Worm (Caenorhabditis elegans): ENCODE measurements around the gene immt-1.

immt-1 gene

DNA sequence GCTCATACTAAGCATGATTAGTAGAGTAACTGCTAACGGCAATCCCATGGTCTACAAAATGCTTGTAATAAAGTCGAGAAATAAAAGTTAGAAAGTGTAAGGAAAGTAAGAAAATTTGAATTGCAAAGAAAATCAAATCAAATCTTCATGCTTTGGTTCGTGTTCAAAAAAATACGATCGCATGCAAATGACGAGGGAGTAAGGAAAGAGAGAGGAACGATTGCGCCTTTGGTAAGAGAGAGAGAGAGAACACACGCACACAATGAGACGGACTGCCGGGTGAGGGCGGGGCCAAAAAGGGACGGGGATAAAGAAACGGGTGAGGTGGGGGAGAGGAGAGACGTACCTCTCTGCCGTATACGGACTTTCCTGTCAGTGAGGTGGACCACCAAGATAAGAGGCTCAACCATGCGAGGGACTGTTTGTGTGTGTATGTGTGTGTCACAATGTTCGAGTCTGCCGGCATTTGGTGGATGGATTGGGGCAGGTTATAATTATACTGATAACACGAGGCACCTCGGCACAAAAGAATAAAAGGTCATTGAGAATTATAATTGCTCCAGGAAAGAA lies 18.9 kb upstream of the immt-1 start, which contains the start of gene igcm-3:
Gene igcm-3, minus strand, starts transcription at position 51 of the 570 bp plus-strand sequence.
- TF ChIP-seq tbx-2 (tag; optimal IDR thresholded peaks at IDR 0.05) (peak; percentile 9), ceh-2 (tag; optimal IDR thresholded peaks at IDR 0.05) (no peak), C08G9.2 (tag; optimal IDR thresholded peaks at IDR 0.05) (no peak), madf-2 (tag; optimal IDR thresholded peaks at IDR 0.05) (no peak), ref-2 (tag; optimal IDR thresholded peaks at IDR 0.05) (no peak), nhr-11 (tag; optimal IDR thresholded peaks at IDR 0.05) (no peak), ceh-18 (tag; optimal IDR thresholded peaks at IDR 0.05) (no peak), npax-4 (tag; optimal IDR thresholded peaks at IDR 0.05) (no peak), zip-5 (tag; optimal IDR thresholded peaks at IDR 0.05) (no peak), lin-11 (tag; optimal IDR thresholded peaks at IDR 0.05) (no peak), ceh-31 (tag; optimal IDR thresholded peaks at IDR 0.05) (peak; percentile 23), fax-1 (tag; optimal IDR thresholded peaks at IDR 0.05) (no peak), elt-2 (tag; optimal IDR thresholded peaks at IDR 0.05) (peak; percentile 69), sox-4 (tag; optimal IDR thresholded peaks at IDR 0.05) (no peak), ztf-16 (tag; optimal IDR thresholded peaks at IDR 0.05) (no peak), hlh-13 (GFP tag; optimal IDR thresholded peaks at IDR 0.05) (no peak), unc-86 (tag; optimal IDR thresholded peaks at IDR 0.05) (no peak), pha-4 (tag; optimal IDR thresholded peaks at IDR 0.05) (no peak), eyg-1 (tag; optimal IDR thresholded peaks at IDR 0.05) (no peak), ceh-6 (GFP tag; optimal IDR thresholded peaks at IDR 0.05) (no peak), dmd-4 (tag; optimal IDR thresholded peaks at IDR 0.05; ENCODE audit: borderline replicate concordance) (no peak), sox-2 (GFP tag; IDR thresholded peaks at IDR 0.05) (no peak), K02D7.2 (tag; optimal IDR thresholded peaks at IDR 0.05) (no peak), ceh-45 (GFP tag; IDR thresholded peaks at IDR 0.05) (no peak), ceh-19 (GFP tag; optimal IDR thresholded peaks at IDR 0.05) (no peak), C38D4.7 (GFP tag; optimal IDR thresholded peaks at IDR 0.05) (no peak), pha-2 (tag; optimal IDR thresholded peaks at IDR 0.05) (no peak), sdc-2 (tag; optimal IDR thresholded peaks at IDR 0.05) (peak; percentile 13), syd-9 (tag; optimal IDR thresholded peaks at IDR 0.05) (no peak), ceh-30 (tag; optimal IDR thresholded peaks at IDR 0.05) (no peak), nfya-1 (tag; optimal IDR thresholded peaks at IDR 0.05) (peak; percentile 21), ceh-14 (tag; optimal IDR thresholded peaks at IDR 0.05) (no peak), fkh-6 (tag; optimal IDR thresholded peaks at IDR 0.05) (no peak), fkh-10 (GFP tag; optimal IDR thresholded peaks at IDR 0.05) (no peak), hlh-6 (tag; optimal IDR thresholded peaks at IDR 0.05) (no peak), ceh-34 (tag; optimal IDR thresholded peaks at IDR 0.05) (no peak), ahr-1 (tag; optimal IDR thresholded peaks at IDR 0.05) (no peak), T23F11.4 (GFP tag; optimal IDR thresholded peaks at IDR 0.05) (no peak), Y22D7AL.16 (tag; optimal IDR thresholded peaks at IDR 0.05) (no peak), ttx-3 (tag; optimal IDR thresholded peaks at IDR 0.05) (no peak), nhr-232 (tag; optimal IDR thresholded peaks at IDR 0.05) (no peak), pag-3 (tag; optimal IDR thresholded peaks at IDR 0.05; ENCODE audit: borderline replicate concordance) (no peak), mec-3 (tag; optimal IDR thresholded peaks at IDR 0.05; ENCODE audit: borderline replicate concordance) (no peak), che-1 (tag; optimal IDR thresholded peaks at IDR 0.05) (no peak)
